Worm (Caenorhabditis elegans) whole organism, midembryonic: ENCODE results near the gene R05H10.3.

ENCODE experiments used
- T22C8.4 ChIP-seq: fragments of 200-800 bp; sonication (Bioruptor generic); IDR thresholded peaks from 2 replicates; pipeline ENCODE4 v1.3.6; 2022; ENCODE audit warnings: missing genetic modification characterization, missing compliant biosample characterization
- cog-1 ChIP-seq: sonication (generic microtip); optimal IDR thresholded peaks from 2 replicates; lab custom pipeline; 2016; ENCODE audit warnings: missing genetic modification characterization, missing compliant biosample characterization
- flt-1 ChIP-seq: fragments of 200-800 bp; sonication (Bioruptor generic); IDR thresholded peaks from 2 replicates; pipeline ENCODE4 v1.3.6; 2022; ENCODE audit warnings: missing genetic modification characterization, missing compliant biosample characterization
- klf-2 ChIP-seq: fragments of 200-800 bp; sonication (Bioruptor generic); conservative IDR thresholded peaks from 2 replicates; pipeline ENCODE4 v1.3.6; 2022; ENCODE audit warnings: missing genetic modification reagents, missing genetic modification characterization, missing compliant biosample characterization
- ref-1 ChIP-seq: fragments of 200-800 bp; sonication (Bioruptor generic); conservative IDR thresholded peaks from 2 replicates; pipeline ENCODE4 v1.3.6; 2022; ENCODE audit warnings: missing genetic modification reagents, missing genetic modification characterization, missing compliant biosample characterization
- tab-1 ChIP-seq: fragments of 200-800 bp; sonication (Bioruptor generic); IDR thresholded peaks from 2 replicates; pipeline ENCODE4 v1.3.6; 2022; ENCODE audit warnings: missing genetic modification characterization, missing compliant biosample characterization
- ztf-29 ChIP-seq: fragments of 200-800 bp; sonication (Bioruptor generic); IDR thresholded peaks from 2 replicates; pipeline ENCODE4 v1.3.6; 2022; ENCODE audit warnings: missing genetic modification reagents, missing genetic modification characterization, missing compliant biosample characterization

DNA sequence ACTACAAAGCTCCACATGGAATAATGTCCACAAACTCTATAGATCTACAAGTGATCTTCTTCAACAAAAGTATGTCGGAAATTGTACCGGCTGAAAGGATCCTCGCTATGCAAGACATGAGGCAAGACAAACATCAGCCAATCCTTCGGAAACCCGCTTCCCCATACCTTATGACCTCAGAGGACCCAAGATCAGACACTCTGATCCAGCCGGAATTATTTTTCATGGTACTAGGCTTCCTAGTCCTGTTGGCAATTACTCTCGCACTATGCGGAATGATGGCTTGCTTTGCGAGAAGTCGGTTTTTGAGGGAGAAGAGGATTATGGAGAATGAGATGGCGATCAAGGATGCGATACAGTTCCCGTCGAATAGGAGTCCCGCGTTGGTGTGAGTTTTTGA, 19.8 kb upstream of the R05H10.3 start:
- TF ChIP-seq ref-1 (GFP tag; lab: Robert Waterston, UW) = no peak
- no peak for TF ChIP-seq cog-1 (tag; lab: Kevin White, UChicago)
- no peak for TF ChIP-seq flt-1 (GFP tag; lab: Robert Waterston, UW)
- TF ChIP-seq tab-1 (GFP tag; lab: Robert Waterston, UW) = no peak
- no peak for TF ChIP-seq ztf-29 (GFP tag; lab: Robert Waterston, UW)
- TF ChIP-seq klf-2 (GFP tag; lab: Robert Waterston, UW) = no peak
- TF ChIP-seq T22C8.4 (GFP tag; lab: Robert Waterston, UW) = no peak
